Fruit fly (Drosophila melanogaster) whole organism, larva: Measurements from ENCODE around the gene brun.
A peak's percentile ranks its signal among the peaks of the same experiment; 100 is the strongest.

ENCODE experiments used
- noc ChIP-seq: fragments of 200-800 bp; sonication (Bioruptor generic); optimal IDR thresholded peaks from 3 replicates; lab custom pipeline; 2019; ENCODE audit warnings: missing biosample characterization, mild to moderate bottlenecking, missing genetic modification characterization, moderate library complexity

brun gene

DNA sequence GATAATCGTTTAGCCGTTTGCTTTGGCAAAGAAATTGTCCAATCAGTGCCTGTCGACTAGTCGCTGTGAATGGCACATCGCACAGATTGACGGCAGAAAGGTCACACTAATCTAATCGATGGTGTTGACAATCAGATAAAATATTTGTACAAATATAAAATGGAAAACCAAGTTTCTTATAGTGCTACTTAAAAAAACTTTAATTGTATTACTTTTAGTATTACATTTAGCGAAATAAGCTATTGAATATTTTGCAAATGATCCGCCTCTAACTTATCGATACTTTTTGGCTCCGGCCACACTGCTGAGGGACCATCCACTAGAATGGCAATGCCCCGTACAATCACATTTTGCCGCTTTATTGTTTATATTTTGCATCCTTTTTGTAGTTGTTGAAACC lies at the start of gene brun, which contains the start of gene CG2614:
Gene brun, minus strand, starts transcription at position 69 of the 400 bp plus-strand sequence.
Gene CG2614, plus strand, starts transcription at position 317 of the 400 bp plus-strand sequence.
- no peak for TF ChIP-seq noc (tag; lab: Kevin White, UChicago)

DNA sequence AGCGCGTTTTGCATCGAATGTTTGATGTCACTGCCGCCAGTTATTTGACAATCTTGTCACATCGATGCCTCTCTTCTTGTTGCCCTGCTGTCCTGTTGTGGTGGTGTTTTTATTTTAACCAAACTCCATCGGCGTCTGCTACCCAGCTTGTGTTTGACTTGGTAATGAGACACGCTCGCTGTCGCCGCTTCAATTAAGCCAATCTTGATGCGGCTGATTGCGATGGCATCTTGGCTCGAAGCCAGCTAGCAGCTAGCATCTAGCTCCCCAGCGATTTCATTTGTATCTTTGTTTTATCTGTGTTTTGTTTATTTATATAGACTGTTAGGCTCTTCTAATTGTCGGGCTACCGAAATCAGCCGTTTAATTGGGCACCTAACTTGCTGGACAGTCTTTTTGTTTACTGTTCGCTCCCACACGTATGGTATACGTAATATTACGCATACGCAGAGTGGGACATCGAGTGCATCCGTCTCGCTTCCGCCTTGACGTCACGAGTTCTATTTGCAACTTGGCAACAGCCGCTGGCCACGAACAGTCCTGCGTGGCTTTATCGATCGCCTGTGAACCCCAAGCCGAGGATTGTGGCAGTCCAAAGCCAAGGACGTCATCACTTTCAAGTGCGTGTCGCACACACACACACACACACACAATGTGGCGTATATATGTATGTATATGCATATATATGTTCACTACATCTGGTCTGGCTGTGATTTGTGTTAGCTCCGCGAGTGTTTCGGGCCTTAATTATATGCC lies 48.7 kb upstream of the brun start:
- no peak for TF ChIP-seq noc (tag; lab: Kevin White, UChicago)

DNA sequence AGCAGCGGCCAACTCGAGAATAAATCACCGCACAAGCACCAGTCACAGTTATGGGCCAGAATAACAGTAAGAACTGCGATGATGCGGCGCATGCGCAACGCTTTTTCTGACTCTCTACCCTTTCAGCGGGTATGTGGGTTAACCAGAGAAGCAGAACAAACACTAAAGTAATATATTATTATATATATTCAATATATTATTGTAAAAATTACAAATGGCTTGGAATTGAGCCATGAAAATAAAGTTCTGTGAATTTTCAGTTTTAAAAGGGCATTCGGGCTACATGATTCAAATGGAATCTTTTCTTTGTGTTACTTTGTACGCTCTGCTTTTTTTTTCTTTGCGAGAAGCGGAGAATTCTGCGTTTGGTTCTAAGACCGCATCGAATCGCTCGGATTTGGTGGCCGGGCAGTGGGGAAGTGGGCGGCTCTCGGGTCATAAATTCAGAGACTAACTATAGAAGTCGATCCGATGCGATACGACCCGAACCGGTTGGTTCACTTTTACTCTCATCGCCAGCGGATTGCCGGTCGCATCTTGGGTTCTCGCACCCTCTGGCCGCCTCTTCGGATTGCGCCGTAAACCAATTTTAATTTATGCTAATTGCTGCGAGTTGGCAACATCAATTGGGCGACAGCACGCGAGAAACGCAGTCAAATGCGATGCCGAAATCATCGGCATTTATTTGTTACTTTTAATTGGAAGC lies 44.7 kb upstream of the brun start:
- TF ChIP-seq noc (tag; lab: Kevin White, UChicago): peak; percentile 51

DNA sequence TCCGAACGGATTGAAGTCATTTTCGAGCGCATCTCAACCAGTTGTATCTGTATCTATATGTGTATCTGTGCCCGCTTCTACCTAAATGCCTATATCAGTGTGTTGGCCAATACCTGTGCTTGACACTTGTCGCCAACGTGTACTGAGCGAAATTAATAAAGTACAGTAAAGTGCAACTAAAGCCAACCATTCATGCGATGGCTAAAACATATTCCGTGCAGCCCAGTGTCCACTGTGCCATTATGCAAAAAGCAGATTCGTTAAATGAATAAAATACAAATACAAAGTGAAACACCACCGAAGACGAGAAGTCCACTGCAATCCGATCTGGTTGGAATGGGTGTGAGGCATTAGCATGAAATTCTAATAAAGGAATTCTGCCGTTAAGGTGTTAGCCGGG lies 39.1 kb upstream of the brun start:
- no peak for TF ChIP-seq noc (tag; lab: Kevin White, UChicago)

DNA sequence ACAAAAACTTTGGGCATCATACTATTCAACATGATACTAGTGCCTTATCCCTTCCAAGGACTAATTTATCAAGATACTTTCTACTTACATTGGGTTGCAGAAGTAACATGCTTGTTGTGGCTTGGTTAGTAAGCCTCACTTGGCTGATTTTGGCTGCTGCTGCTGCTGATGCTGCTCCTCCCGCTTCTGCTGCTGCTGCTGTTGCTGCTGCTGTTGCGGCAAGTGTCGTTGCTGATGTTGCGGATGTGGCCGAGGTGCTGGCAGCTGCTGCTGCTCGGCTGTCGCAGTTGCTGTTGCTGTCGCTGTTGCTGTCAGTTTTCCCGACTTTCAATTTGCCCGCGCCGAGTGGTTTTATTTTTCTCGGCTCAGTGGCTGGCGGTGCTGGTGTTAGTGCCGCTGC lies 34.1 kb upstream of the brun start:
- TF ChIP-seq noc (tag; lab: Kevin White, UChicago): no peak

DNA sequence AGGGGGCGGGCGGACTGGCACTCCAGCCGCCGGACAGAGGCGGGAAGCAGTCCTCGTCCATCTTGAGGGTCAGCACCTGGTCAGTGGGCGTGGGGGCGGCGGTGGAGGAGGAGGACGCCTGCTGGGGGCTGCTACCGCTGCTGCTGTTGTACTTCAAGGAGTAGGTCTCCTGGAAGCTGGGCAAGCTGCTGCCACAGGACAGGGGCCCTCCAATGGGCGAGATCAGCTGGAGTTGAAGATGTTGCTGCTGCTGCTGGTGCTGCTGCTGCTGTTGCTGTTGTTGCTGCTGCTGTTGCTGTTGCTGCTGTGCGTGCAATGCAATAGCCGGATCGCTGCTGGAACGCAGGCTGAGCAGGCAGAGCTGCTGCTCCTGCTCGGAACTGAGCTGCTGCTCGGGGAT lies 32.7 kb upstream of the brun start:
- no peak for TF ChIP-seq noc (tag; lab: Kevin White, UChicago)

DNA sequence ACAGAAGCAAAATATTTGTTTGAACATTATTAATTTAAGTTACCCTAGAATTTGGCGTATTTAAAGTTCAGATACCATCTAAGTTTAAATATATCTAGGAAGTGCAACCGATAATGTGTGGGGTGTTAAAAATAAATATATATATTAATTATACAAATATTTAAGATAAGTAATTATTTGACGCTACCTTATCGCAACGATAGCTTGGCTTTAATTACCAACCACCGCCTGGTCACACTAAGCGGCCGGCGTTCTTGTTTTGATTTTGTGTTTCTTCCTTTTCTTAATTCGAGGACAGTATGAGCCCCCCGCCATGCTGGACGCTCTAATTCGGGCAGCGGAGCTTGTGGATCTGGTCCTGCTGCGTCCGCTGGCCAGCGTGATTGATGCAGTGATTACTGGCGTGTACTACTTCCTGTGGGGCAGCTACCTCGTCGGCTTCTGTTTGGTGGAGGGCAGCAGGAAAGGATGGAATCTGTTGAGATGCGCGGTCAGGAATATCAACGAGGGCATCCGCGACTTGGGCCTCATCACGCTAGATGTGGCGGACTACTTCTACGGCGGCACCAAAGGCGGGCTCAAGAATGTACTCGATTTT lies 26.3 kb upstream of the brun start, which contains the start of gene CG2617:
Gene CG2617, plus strand, starts transcription at position 233 of the 598 bp plus-strand sequence.
- TF ChIP-seq noc (tag; lab: Kevin White, UChicago): no peak

DNA sequence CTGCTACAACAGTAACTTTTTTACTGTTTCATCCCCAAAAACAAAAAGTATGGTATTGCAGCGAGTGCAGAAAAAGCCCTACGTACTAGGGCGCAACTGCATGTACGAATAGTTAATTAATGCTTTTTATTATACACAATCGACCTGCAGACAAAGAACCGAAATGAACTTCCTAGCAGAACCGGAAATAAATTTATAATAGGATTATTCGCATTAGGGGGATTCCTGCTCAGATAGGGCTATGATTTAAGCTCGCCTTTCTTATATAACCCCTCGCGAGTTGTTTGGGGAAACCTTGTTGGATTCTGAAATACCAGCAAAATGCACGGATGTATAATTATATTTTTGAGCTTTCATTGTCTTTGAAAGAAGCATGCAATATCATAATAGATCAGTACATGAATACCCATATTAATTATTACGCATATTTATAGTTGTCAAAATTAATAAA lies 25.7 kb upstream of the brun start, which contains the start of gene Cen:
Gene Cen, minus strand, starts transcription at position 199 of the 451 bp plus-strand sequence.
- TF ChIP-seq noc (tag; lab: Kevin White, UChicago): peak; percentile 6

DNA sequence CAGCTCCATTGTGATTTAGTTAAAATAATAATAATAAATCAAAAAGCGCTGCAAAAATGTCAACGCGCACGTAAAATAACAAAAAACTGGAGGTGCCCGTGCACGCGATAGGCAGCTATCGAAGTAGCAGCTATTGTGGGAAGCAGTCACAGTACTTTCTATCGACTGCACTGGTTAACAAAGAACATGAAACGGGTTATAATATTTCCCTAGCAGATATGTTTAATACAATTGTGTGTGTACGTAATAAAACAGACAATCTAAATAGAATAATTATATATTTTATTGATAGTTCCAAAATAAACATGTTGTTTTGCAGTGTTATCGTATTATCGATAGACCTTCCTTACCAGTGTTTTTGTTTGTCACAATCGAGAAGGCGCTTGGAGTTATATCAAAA lies 19.9 kb upstream of the brun start, which contains the start of the genes CG31678 and IKKepsilon:
Gene CG31678, minus strand, starts transcription at position 67 of the 400 bp plus-strand sequence.
Gene IKKepsilon, plus strand, starts transcription at position 171 of the 400 bp plus-strand sequence.
- no peak for TF ChIP-seq noc (tag; lab: Kevin White, UChicago)

DNA sequence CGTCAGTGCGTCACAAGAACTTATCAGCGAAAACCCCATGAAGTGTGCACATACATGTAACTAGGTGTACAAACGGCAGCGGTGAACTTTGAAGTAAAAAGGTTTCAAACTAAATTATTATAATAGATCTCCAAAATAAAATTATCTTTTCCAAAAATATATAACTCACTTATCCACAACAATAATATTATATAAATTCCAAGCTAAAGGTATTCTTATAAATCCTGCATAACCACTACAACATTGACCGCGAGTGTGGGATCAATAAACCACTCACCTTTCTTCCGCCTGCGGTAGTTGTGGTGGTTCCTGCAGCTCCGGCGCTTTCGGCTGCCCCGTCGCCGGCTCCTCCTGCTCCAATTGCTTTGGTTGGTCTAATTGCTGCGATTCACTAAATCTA lies 18.7 kb upstream of the brun start:
- TF ChIP-seq noc (tag; lab: Kevin White, UChicago): no peak

DNA sequence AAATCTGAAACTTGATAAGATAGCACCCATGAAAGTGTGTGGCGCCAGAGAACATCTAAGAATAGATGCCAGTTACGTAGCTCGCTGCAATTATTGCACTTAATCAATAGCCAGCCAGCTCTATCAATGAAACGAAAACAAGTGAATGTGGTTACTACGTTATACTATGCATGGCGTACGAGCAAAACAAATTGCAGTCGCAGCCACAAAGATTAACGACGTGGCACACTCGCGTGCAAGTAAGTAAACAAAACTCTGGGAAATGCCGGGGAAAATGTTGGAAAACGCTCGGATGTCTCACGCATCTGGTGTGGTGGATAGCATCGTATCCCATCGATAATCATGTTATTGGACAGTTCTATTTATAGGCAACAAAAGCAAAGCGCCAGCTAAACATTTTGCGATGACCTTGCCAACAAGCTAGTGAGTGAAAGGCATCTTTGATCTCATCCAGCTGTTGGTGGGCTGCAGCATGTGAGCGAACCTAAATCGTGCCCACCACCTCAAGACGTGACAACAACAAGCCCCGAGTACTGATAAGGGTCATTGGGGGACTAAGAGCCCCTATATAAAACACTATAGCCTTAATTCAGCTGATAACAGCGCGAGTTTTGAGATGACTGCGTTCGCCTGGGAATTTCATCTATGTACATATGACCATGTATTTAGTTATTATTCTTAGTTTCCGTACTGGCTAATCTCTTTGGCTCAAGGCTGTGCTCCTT lies 17.9 kb upstream of the brun start:
- peak; percentile 12 for TF ChIP-seq noc (tag; lab: Kevin White, UChicago)

DNA sequence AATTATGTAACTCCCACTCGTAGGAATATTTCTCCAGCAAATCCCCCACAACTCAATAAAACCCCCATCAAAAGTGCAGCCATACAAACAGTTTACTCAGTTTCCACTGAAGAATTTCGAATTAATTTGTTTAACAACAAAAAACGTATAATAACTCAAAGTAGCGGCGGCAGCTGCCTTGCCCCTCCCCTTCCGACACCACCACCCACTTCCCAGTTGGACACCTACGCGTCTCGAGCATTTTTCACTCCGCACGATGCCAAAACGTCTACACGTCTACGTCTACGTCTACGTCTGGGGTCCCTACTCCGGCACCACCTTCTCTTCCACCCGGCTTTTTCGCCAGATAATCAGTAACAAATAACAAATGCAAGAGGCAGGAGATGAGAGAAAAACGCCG lies 15.2 kb upstream of the brun start:
- TF ChIP-seq noc (tag; lab: Kevin White, UChicago): no peak

DNA sequence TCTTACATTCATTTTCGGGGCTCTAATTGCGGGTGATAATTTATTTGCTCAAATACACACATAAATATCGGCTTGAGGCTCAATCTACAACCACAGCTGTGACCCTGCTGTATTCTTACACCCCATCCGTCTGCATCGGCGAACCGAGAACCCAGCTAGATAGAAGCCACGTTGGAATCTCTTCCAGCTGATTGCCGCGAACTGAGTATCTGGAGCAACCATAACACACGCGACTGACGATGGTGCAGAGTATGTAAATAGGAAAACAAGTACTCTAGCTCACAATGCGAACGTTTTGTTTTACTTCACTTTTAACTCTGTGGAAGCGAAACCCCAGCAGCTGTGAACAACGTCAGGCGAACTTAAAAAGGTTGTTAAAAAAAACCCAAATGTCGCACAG lies 8.4 kb upstream of the brun start:
- no peak for TF ChIP-seq noc (tag; lab: Kevin White, UChicago)

DNA sequence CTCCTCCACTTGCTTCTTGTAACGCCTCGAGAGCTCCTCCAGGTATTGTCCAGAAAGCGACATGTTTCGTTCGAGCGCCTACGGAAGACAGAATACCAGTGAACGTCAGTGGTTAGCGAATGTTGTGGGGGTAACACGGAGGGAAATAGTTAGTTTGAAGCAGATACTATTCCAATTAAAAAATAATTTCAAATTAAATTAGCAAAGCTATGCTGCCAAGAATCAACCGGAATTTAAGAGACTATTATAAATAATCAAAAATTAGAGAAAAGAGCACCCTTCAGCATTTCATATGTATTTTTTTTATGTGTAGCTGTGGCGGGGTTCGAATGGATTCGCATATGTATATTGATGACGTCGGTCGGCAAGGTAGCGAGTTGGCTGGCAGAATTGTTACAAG lies 5.1 kb upstream of the brun start:
- no peak for TF ChIP-seq noc (tag; lab: Kevin White, UChicago)

DNA sequence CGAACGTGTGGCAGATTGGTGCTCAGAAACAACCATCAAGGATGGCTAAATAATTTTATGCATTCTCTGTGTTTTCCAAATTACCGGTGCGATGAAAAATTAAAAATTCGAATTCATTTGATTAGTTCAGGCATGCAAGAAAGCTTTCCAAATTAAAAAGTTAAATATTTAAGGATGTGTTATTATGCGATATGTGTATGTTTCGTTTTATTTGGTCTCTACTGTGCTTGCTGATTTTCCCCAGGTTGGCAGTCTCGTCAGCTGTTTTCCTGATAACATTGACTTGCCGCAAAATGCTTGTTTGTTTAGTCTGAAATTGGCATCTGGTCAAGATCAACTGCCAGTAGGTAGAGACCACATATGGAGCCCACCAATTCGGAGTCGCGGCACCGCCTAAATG lies 6.1 kb downstream of the brun start, which contains the start of gene CG2611:
Gene CG2611, plus strand, starts transcription at position 299 of the 400 bp plus-strand sequence.
- no peak for TF ChIP-seq noc (tag; lab: Kevin White, UChicago)
